Worm (Caenorhabditis elegans): ENCODE results near the gene acc-4.

acc-4 gene

DNA sequence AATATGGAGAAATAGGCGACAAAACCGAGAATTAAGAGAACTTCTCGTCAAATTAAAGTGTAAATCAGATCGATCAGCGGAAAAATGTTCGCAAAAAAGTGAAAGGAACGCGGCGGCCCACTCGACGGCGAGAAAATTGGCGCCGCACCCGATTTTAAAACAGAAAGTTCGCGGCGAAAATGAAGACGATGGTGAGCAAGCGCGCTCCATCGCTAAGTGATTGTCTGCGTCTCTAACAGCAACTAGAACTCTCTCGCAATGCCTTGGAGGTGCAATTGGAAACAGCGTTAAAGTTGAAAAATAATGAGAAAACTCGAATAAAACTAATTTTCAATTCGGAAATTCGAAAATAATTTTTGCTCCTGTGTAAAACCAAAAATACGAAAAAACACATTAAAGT lies 46.1 kb upstream of the acc-4 start (continued):
- TF ChIP-seq lir-3 (tag; optimal IDR thresholded peaks at IDR 0.05) (no peak), zfp-3 (GFP tag; conservative IDR thresholded peaks at IDR 0.05) (no peak), mes-2 (tag; optimal IDR thresholded peaks at IDR 0.05; ENCODE audit: poor library complexity, severe bottlenecking) (peak; percentile 73), zfp-2 (tag; optimal IDR thresholded peaks at IDR 0.05) (no peak), lin-38 (GFP tag; IDR thresholded peaks at IDR 0.05) (peak; percentile 95), unc-39 (tag; optimal IDR thresholded peaks at IDR 0.05) (no peak), lim-7 (GFP tag; IDR thresholded peaks at IDR 0.05) (no peak), ZK337.2 (GFP tag; IDR thresholded peaks at IDR 0.05) (no peak), saeg-2 (GFP tag; IDR thresholded peaks at IDR 0.05) (no peak), set-16 (GFP tag; IDR thresholded peaks at IDR 0.05) (peak; percentile 20; the same call in 1 of the 2 replicates), mxl-3 (GFP tag; optimal IDR thresholded peaks at IDR 0.05) (peak; percentile 18), aha-1 (tag) (no peak), egl-43 (GFP tag; IDR thresholded peaks at IDR 0.05) (peak; percentile 50; the same call in 1 of the 2 replicates), tra-1 (GFP tag; IDR thresholded peaks at IDR 0.05) (no peak), ceh-20 (GFP tag; IDR thresholded peaks at IDR 0.05) (peak; percentile 21; the same call in 1 of the 2 replicates), nhr-25 (tag; optimal IDR thresholded peaks at IDR 0.05; ENCODE audit: borderline replicate concordance, insufficient read depth) (peak; percentile 50)

ce11 chrIII:13528513-13529249 lies 44.8 kb upstream of the acc-4 start:
- TF ChIP-seq nhr-77 (tag; optimal IDR thresholded peaks at IDR 0.05) (no peak), ama-1 (optimal IDR thresholded peaks at IDR 0.05) (no peak), egl-27 (tag; optimal IDR thresholded peaks at IDR 0.05) (no peak), nhr-111 (GFP tag; optimal IDR thresholded peaks at IDR 0.05) (no peak), Y5F2A.4 (GFP tag; optimal IDR thresholded peaks at IDR 0.05) (no peak), lin-38 (GFP tag; IDR thresholded peaks at IDR 0.05) (peak; percentile 39), nhr-42 (GFP tag; IDR thresholded peaks at IDR 0.05) (no peak), daf-12 (tag; optimal IDR thresholded peaks at IDR 0.05) (no peak), nhr-237 (tag; optimal IDR thresholded peaks at IDR 0.05) (no peak), lin-29 (GFP tag; IDR thresholded peaks at IDR 0.05) (no peak), mep-1 (tag; optimal IDR thresholded peaks at IDR 0.05) (no peak), skn-1 (tag; optimal IDR thresholded peaks at IDR 0.05) (no peak), nhr-10 (tag; optimal IDR thresholded peaks at IDR 0.05) (no peak), madf-5 (GFP tag; IDR thresholded peaks at IDR 0.05) (no peak), ceh-44 (GFP tag; IDR thresholded peaks at IDR 0.05) (no peak), hlh-11 (tag; optimal IDR thresholded peaks at IDR 0.05) (peak; percentile 48), nhr-76 (tag; optimal IDR thresholded peaks at IDR 0.05) (no peak), fos-1 (tag; optimal IDR thresholded peaks at IDR 0.05) (no peak), pqm-1 (tag; optimal IDR thresholded peaks at IDR 0.05) (peak; percentile 39), ceh-20 (GFP tag; IDR thresholded peaks at IDR 0.05) (no peak), zip-11 (GFP tag; IDR thresholded peaks at IDR 0.05) (no peak), hlh-30 (tag; optimal IDR thresholded peaks at IDR 0.05; ENCODE audit: insufficient read depth) (peak; percentile 30), F26F4.8 (GFP tag; conservative IDR thresholded peaks at IDR 0.05) (no peak), mes-2 (tag; optimal IDR thresholded peaks at IDR 0.05; ENCODE audit: poor library complexity, severe bottlenecking) (no peak), R02D3.7 (tag; optimal IDR thresholded peaks at IDR 0.05) (no peak), lsy-2 (tag; optimal IDR thresholded peaks at IDR 0.05) (no peak), hmg-1.1 (GFP tag; IDR thresholded peaks at IDR 0.05) (no peak), saeg-2 (GFP tag; IDR thresholded peaks at IDR 0.05) (no peak), ceh-28 (tag; optimal IDR thresholded peaks at IDR 0.05) (no peak), spr-1 (tag; optimal IDR thresholded peaks at IDR 0.05) (no peak), hif-1 (tag; optimal IDR thresholded peaks at IDR 0.05) (no peak), spr-3 (GFP tag; optimal IDR thresholded peaks at IDR 0.05) (no peak), Y75B8A.6 (GFP tag; IDR thresholded peaks at IDR 0.05) (no peak), dve-1 (tag; optimal IDR thresholded peaks at IDR 0.05; ENCODE audit: insufficient read depth) (peak; percentile 27), D1046.2 (GFP tag; IDR thresholded peaks at IDR 0.05) (no peak), ceh-32 (tag; optimal IDR thresholded peaks at IDR 0.05; ENCODE audit: poor library complexity) (no peak)
